Fruit fly (Drosophila melanogaster): ENCODE results near the gene Ref1.

Ref1 gene

dm6 chr3R:7075115-7075425 is 5.1 kb downstream of the Ref1 start:
- no peak for TF ChIP-seq CG12768 (GFP tag; optimal IDR thresholded peaks at IDR 0.05)
- no peak for TF ChIP-seq CG33017 (tag; optimal IDR thresholded peaks at IDR 0.05)
- TF ChIP-seq ovo (GFP tag; optimal IDR thresholded peaks at IDR 0.05): no peak

- TF ChIP-seq Hr96 (GFP tag; optimal IDR thresholded peaks at IDR 0.05) (peak; percentile 14), CG5204 (GFP tag; optimal IDR thresholded peaks at IDR 0.05) (peak; percentile 17), Mnt (GFP tag; optimal IDR thresholded peaks at IDR 0.05) (peak; percentile 87), pad (GFP tag; optimal IDR thresholded peaks at IDR 0.05) (peak; percentile 36), kay (GFP tag; ENCODE audit: borderline replicate concordance) (no peak), ovo (GFP tag; optimal IDR thresholded peaks at IDR 0.05) (peak; percentile 55), cic (GFP tag; optimal IDR thresholded peaks at IDR 0.05) (peak; percentile 48), tj (GFP tag; optimal IDR thresholded peaks at IDR 0.05) (peak; percentile 72), CG1620 (GFP tag; optimal IDR thresholded peaks at IDR 0.05) (peak; percentile 44), CG7045 (GFP tag; optimal IDR thresholded peaks at IDR 0.05) (no peak)
These were observed 5.7 kb downstream of the Ref1 start, which contains the start of the genes Ufl1 and CG1943 for dm6 chr3R:7074297-7075114. TSS of gene Ufl1 (minus strand) at chr3R:7074452. TSS of gene CG1943 (plus strand) at chr3R:7074859.

dm6 chr3R:7067092-7067491 is 13.1 kb downstream of the Ref1 start, which contains the start of the genes CG1105 and CG1965:
TSS of gene CG1105 (minus strand) at chr3R:7067136.
TSS of gene CG1965 (plus strand) at chr3R:7067401.
- TF ChIP-seq CG11617 (GFP tag; optimal IDR thresholded peaks at IDR 0.05): peak; percentile 80
- peak; percentile 85 for TF ChIP-seq CG7045 (GFP tag; optimal IDR thresholded peaks at IDR 0.05)
- peak; percentile 59 for TF ChIP-seq cic (GFP tag; optimal IDR thresholded peaks at IDR 0.05)
- TF ChIP-seq ovo (GFP tag; optimal IDR thresholded peaks at IDR 0.05): peak; percentile 75
- TF ChIP-seq CG33017 (tag; optimal IDR thresholded peaks at IDR 0.05): peak; percentile 74
- peak; percentile 91 for TF ChIP-seq bab1 (GFP tag; optimal IDR thresholded peaks at IDR 0.05)
- TF ChIP-seq CG1620 (GFP tag; optimal IDR thresholded peaks at IDR 0.05): peak; percentile 94
- peak; percentile 88 for TF ChIP-seq CG7101 (tag; optimal IDR thresholded peaks at IDR 0.05)
- TF ChIP-seq Hr96 (GFP tag; optimal IDR thresholded peaks at IDR 0.05): peak; percentile 89
- TF ChIP-seq pad (GFP tag; optimal IDR thresholded peaks at IDR 0.05): peak; percentile 66
- TF ChIP-seq kay (GFP tag; ENCODE audit: borderline replicate concordance): peak; percentile 88
- TF ChIP-seq CG12768 (GFP tag; optimal IDR thresholded peaks at IDR 0.05): peak; percentile 77
- peak; percentile 69 for TF ChIP-seq tj (GFP tag; optimal IDR thresholded peaks at IDR 0.05)
- peak; percentile 87 for TF ChIP-seq Mnt (GFP tag; optimal IDR thresholded peaks at IDR 0.05)
- TF ChIP-seq Clk (GFP tag; optimal IDR thresholded peaks at IDR 0.05): peak; percentile 83
- TF ChIP-seq CG5204 (GFP tag; optimal IDR thresholded peaks at IDR 0.05): peak; percentile 90
- TF ChIP-seq cnc (optimal IDR thresholded peaks at IDR 0.05): no peak
- peak; percentile 79 for TF ChIP-seq Crg-1 (GFP tag; optimal IDR thresholded peaks at IDR 0.05)
- peak; percentile 80 for TF ChIP-seq CG14711 (tag; optimal IDR thresholded peaks at IDR 0.05)
- TF ChIP-seq toe (GFP tag; optimal IDR thresholded peaks at IDR 0.05): peak; percentile 95

dm6 chr3R:7066267-7066666 is 13.9 kb downstream of the Ref1 start:
- TF ChIP-seq CG7045 (GFP tag; optimal IDR thresholded peaks at IDR 0.05) (no peak), CG14711 (tag; optimal IDR thresholded peaks at IDR 0.05) (no peak), kay (GFP tag; ENCODE audit: borderline replicate concordance) (peak; percentile 82), Clk (GFP tag; optimal IDR thresholded peaks at IDR 0.05) (no peak), Mnt (GFP tag; optimal IDR thresholded peaks at IDR 0.05) (no peak), cnc (optimal IDR thresholded peaks at IDR 0.05) (no peak), tj (GFP tag; optimal IDR thresholded peaks at IDR 0.05) (no peak), pad (GFP tag; optimal IDR thresholded peaks at IDR 0.05) (no peak)

dm6 chr3R:7061875-7062274 is 18.3 kb downstream of the Ref1 start, which contains the start of gene Mst84B:
TSS of gene Mst84B (plus strand) at chr3R:7062175.
- no peak for TF ChIP-seq cic (GFP tag; optimal IDR thresholded peaks at IDR 0.05)
- TF ChIP-seq cnc (optimal IDR thresholded peaks at IDR 0.05): no peak
- no peak for TF ChIP-seq CG12768 (GFP tag; optimal IDR thresholded peaks at IDR 0.05)
- no peak for TF ChIP-seq Mnt (GFP tag; optimal IDR thresholded peaks at IDR 0.05)
- TF ChIP-seq CG7101 (tag; optimal IDR thresholded peaks at IDR 0.05): no peak
- no peak for TF ChIP-seq bab1 (GFP tag; optimal IDR thresholded peaks at IDR 0.05)
- no peak for TF ChIP-seq kay (GFP tag; ENCODE audit: borderline replicate concordance)
- no peak for TF ChIP-seq CG1620 (GFP tag; optimal IDR thresholded peaks at IDR 0.05)
- no peak for TF ChIP-seq CG14711 (tag; optimal IDR thresholded peaks at IDR 0.05)
- TF ChIP-seq pad (GFP tag; optimal IDR thresholded peaks at IDR 0.05): no peak
- no peak for TF ChIP-seq CG5204 (GFP tag; optimal IDR thresholded peaks at IDR 0.05)
- no peak for TF ChIP-seq CG33017 (tag; optimal IDR thresholded peaks at IDR 0.05)
- TF ChIP-seq Crg-1 (GFP tag; optimal IDR thresholded peaks at IDR 0.05): no peak
- TF ChIP-seq toe (GFP tag; optimal IDR thresholded peaks at IDR 0.05): no peak
- TF ChIP-seq Hr96 (GFP tag; optimal IDR thresholded peaks at IDR 0.05): no peak
- no peak for TF ChIP-seq Clk (GFP tag; optimal IDR thresholded peaks at IDR 0.05)
- TF ChIP-seq ovo (GFP tag; optimal IDR thresholded peaks at IDR 0.05): no peak
- TF ChIP-seq tj (GFP tag; optimal IDR thresholded peaks at IDR 0.05): no peak
- TF ChIP-seq CG11617 (GFP tag; optimal IDR thresholded peaks at IDR 0.05): no peak
- TF ChIP-seq CG7045 (GFP tag; optimal IDR thresholded peaks at IDR 0.05): no peak

dm6 chr3R:7060467-7060866 is 19.7 kb downstream of the Ref1 start, which contains the start of gene djl:
TSS of gene djl (plus strand) at chr3R:7060767.
- TF ChIP-seq tj (GFP tag; optimal IDR thresholded peaks at IDR 0.05) (no peak), CG12768 (GFP tag; optimal IDR thresholded peaks at IDR 0.05) (no peak), CG11617 (GFP tag; optimal IDR thresholded peaks at IDR 0.05) (no peak), toe (GFP tag; optimal IDR thresholded peaks at IDR 0.05) (no peak), Mnt (GFP tag; optimal IDR thresholded peaks at IDR 0.05) (no peak), CG7101 (tag; optimal IDR thresholded peaks at IDR 0.05) (no peak), CG5204 (GFP tag; optimal IDR thresholded peaks at IDR 0.05) (no peak), pad (GFP tag; optimal IDR thresholded peaks at IDR 0.05) (no peak), Crg-1 (GFP tag; optimal IDR thresholded peaks at IDR 0.05) (no peak), CG7045 (GFP tag; optimal IDR thresholded peaks at IDR 0.05) (no peak), ovo (GFP tag; optimal IDR thresholded peaks at IDR 0.05) (no peak), cic (GFP tag; optimal IDR thresholded peaks at IDR 0.05) (no peak), bab1 (GFP tag; optimal IDR thresholded peaks at IDR 0.05) (no peak), kay (GFP tag; ENCODE audit: borderline replicate concordance) (no peak), cnc (optimal IDR thresholded peaks at IDR 0.05) (no peak), CG14711 (tag; optimal IDR thresholded peaks at IDR 0.05) (no peak), Hr96 (GFP tag; optimal IDR thresholded peaks at IDR 0.05) (no peak), Clk (GFP tag; optimal IDR thresholded peaks at IDR 0.05) (no peak), CG1620 (GFP tag; optimal IDR thresholded peaks at IDR 0.05) (no peak), CG33017 (tag; optimal IDR thresholded peaks at IDR 0.05) (no peak)

Measured in whole organism, adult.